Fruit fly (Drosophila melanogaster) whole organism, pupa: ENCODE data around the gene BomBc3.

Experiments
- CG13204 ChIP-seq: fragments of 200-800 bp; sonication (Bioruptor generic); optimal IDR thresholded peaks from 2 replicates; lab custom pipeline; 2018; ENCODE audit warnings: missing biosample characterization, mild to moderate bottlenecking, missing genetic modification characterization, moderate library complexity
- CG14655 ChIP-seq: fragments of 200-800 bp; sonication (Bioruptor generic); optimal IDR thresholded peaks from 3 replicates; lab custom pipeline; 2017; ENCODE audit warnings: mild to moderate bottlenecking, missing biosample characterization, missing genetic modification reagents, missing genetic modification characterization
- CG15710 ChIP-seq: fragments of 200-800 bp; sonication (Bioruptor generic); optimal IDR thresholded peaks from 2 replicates; lab custom pipeline; 2018; ENCODE audit warnings: missing biosample characterization, mild to moderate bottlenecking, missing genetic modification characterization, moderate library complexity
- CG17806 ChIP-seq: fragments of 200-800 bp; sonication (Bioruptor generic); optimal IDR thresholded peaks from 2 replicates; lab custom pipeline; 2018; ENCODE audit warnings: missing biosample characterization, mild to moderate bottlenecking, missing genetic modification characterization, moderate library complexity
- CG4496 ChIP-seq: fragments of 200-800 bp; sonication (Bioruptor generic); IDR thresholded peaks from 3 replicates; pipeline ENCODE4 v1.3.6; 2022; ENCODE audit warnings: missing biosample characterization, missing genetic modification characterization
- CG8301 ChIP-seq: fragments of 200-800 bp; sonication (Bioruptor generic); optimal IDR thresholded peaks from 2 replicates; lab custom pipeline; 2018; ENCODE audit warnings: missing biosample characterization, mild to moderate bottlenecking, missing genetic modification characterization
- CG9948 ChIP-seq: fragments of 200-800 bp; sonication (Bioruptor generic); optimal IDR thresholded peaks from 2 replicates; lab custom pipeline; 2018; ENCODE audit warnings: missing biosample characterization, mild to moderate bottlenecking, missing genetic modification characterization, moderate library complexity
- D1 ChIP-seq: fragments of 200-800 bp; sonication (Bioruptor generic); optimal IDR thresholded peaks from 2 replicates; lab custom pipeline; 2018; ENCODE audit warnings: missing biosample characterization, mild to moderate bottlenecking, missing genetic modification characterization, moderate library complexity
- Ets98B ChIP-seq: fragments of 200-800 bp; sonication (Bioruptor generic); IDR thresholded peaks from 2 replicates; pipeline ENCODE4 v1.3.6; 2022; ENCODE audit warnings: missing biosample characterization, missing genetic modification characterization
- Snoo ChIP-seq: fragments of 200-800 bp; sonication (Bioruptor generic); optimal IDR thresholded peaks from 3 replicates; lab custom pipeline; 2017; ENCODE audit warnings: missing biosample characterization, mild to moderate bottlenecking, missing genetic modification characterization, inconsistent platforms
- fd96Ca ChIP-seq: fragments of 200-800 bp; sonication (Bioruptor generic); IDR thresholded peaks from 3 replicates; pipeline ENCODE4 v1.3.6; 2022; ENCODE audit warnings: missing biosample characterization, missing genetic modification characterization
- gl ChIP-seq: fragments of 200-800 bp; sonication (Bioruptor generic); optimal IDR thresholded peaks from 2 replicates; lab custom pipeline; 2018; ENCODE audit warnings: missing biosample characterization, mild to moderate bottlenecking, missing genetic modification characterization
- rn ChIP-seq: fragments of 200-800 bp; sonication (Bioruptor generic); IDR thresholded peaks from 2 replicates; pipeline ENCODE4 v1.3.6; 2022; ENCODE audit warnings: missing biosample characterization, missing genetic modification characterization

dm6 chr3R:22042283-22042875 lies 44.5 kb upstream of the BomBc3 start:
- TF ChIP-seq fd96Ca (GFP tag; lab: Robert Waterston, UW) (no peak), CG17806 (tag; lab: Kevin White, UChicago) (no peak), rn (no peak), Ets98B (GFP tag; lab: Robert Waterston, UW) (no peak), D1 (no peak), gl (tag; lab: Kevin White, UChicago) (no peak), CG13204 (GFP tag; lab: Kevin White, UChicago) (no peak), CG15710 (tag; lab: Kevin White, UChicago) (no peak), CG8301 (tag; lab: Kevin White, UChicago) (no peak), CG9948 (tag; lab: Kevin White, UChicago) (no peak), CG4496 (GFP tag; lab: Robert Waterston, UW) (no peak), Snoo (no peak), CG14655 (GFP tag; lab: Kevin White, UChicago) (no peak)
